Fruit fly (Drosophila melanogaster) S2 (cell line): Measurements from ENCODE around the gene lectin-37Db.

Experiments used
- CG8478 ChIP-seq: fragments of >200 bp; optimal IDR thresholded peaks from 2 replicates; lab custom pipeline; 2018
- CTCF ChIP-seq, 2 experiments: fragments of >200 bp; optimal IDR thresholded peaks; 2 replicates each; lab custom pipeline; 2018

dm6 chr2L:19469090-19469489, 50.2 kb downstream of the lectin-37Db start:
- TF ChIP-seq CG8478 (lab: Kevin White, UChicago) (no peak), CTCF (optimal IDR thresholded peaks at IDR 0.05; lab: Kevin White, UChicago) (no peak)
